Worm (Caenorhabditis elegans): ENCODE measurements around the gene F13A2.3.

- TF ChIP-seq aha-1 (tag; optimal IDR thresholded peaks at IDR 0.05) (no peak), unc-62 (GFP tag; optimal IDR thresholded peaks at IDR 0.05) (no peak), unc-30 (tag; optimal IDR thresholded peaks at IDR 0.05) (no peak), hlh-17 (GFP tag; optimal IDR thresholded peaks at IDR 0.05; ENCODE audit: borderline replicate concordance) (no peak), sptf-1 (tag; optimal IDR thresholded peaks at IDR 0.05) (no peak), mep-1 (tag; optimal IDR thresholded peaks at IDR 0.05) (no peak), ztf-11 (tag; optimal IDR thresholded peaks at IDR 0.05) (no peak), lin-13 (GFP tag; optimal IDR thresholded peaks at IDR 0.05) (no peak), ces-1 (GFP tag; optimal IDR thresholded peaks at IDR 0.05) (no peak), mdl-1 (tag; optimal IDR thresholded peaks at IDR 0.05) (no peak), nhr-12 (tag; optimal IDR thresholded peaks at IDR 0.05) (no peak), ceh-88 (GFP tag; IDR thresholded peaks at IDR 0.05) (no peak), ceh-8 (GFP tag; optimal IDR thresholded peaks at IDR 0.05) (no peak), efl-3 (GFP tag; optimal IDR thresholded peaks at IDR 0.05) (no peak)
These were observed 49.8 kb downstream of the F13A2.3 start, which contains the start of gene hpo-18 for ce11 chrV:4346325-4346724.

All from whole organism, L1 larva.